Worm (Caenorhabditis elegans): ENCODE measurements around the gene ZK1240.2.
"Not testable (repeated sequence)": the region's sequence is repeated elsewhere in the genome, so short reads cannot be mapped to it uniquely, and the experiment has no call there.

ZK1240.2 gene

DNA sequence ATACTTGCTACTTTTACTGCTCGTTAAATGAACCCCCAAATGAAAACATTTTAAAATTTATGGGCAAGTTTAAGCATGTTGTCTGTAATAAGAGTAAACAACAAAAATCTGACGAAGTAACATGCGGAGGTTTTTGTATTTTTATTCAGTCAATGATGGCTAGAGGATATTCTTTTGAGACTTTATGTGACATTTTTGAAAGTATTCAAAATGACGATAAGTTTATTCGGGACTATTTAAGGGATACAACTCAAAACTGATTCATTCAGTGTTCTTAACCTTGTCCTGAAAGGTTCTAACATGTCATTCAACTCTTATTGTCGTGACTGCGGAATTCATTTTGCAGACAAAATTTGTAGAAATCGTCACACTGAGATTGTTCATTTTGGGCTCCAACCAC is 43.3 kb upstream of the ZK1240.2 start, which contains the start of gene K09F6.11:
Gene K09F6.11, plus strand, starts transcription at position 301 of the 400 bp plus-strand sequence.
- TF ChIP-seq mxl-3 (GFP tag; optimal IDR thresholded peaks at IDR 0.05) (no peak), ces-1 (GFP tag; optimal IDR thresholded peaks at IDR 0.05) (no peak), lsy-2 (tag; optimal IDR thresholded peaks at IDR 0.05) (no peak), unc-62 (GFP tag; optimal IDR thresholded peaks at IDR 0.05 in 1 of 2) (peak in 1 of 2 experiments; percentile 48), unc-62 (tag; optimal IDR thresholded peaks at IDR 0.05) (no peak), ceh-28 (tag; optimal IDR thresholded peaks at IDR 0.05) (no peak), zip-2 (tag; optimal IDR thresholded peaks at IDR 0.05) (no peak), hlh-30 (tag; optimal IDR thresholded peaks at IDR 0.05; ENCODE audit: insufficient read depth) (no peak), ZK546.5 (tag; optimal IDR thresholded peaks at IDR 0.05) (no peak), attf-4 (tag; optimal IDR thresholded peaks at IDR 0.05) (no peak)

DNA sequence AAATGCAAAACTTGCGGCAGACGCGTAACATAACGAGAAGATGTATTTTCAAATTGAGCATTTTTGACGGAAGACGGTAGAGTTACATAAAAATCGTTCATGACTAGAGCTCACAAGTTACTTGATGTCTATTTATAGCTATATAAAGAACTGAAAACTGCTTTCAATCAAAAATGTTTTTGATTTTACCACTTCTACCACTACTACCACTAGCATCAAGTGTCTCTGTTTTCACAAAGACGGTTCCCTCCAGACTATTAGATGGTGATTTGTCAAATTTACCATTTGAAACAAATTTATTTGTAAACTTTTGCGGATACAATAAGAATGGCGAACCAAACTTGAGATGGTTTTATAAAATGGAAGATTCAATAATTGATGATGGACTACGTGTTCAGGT is 40.6 kb upstream of the ZK1240.2 start, which contains the start of gene K09F6.9:
Gene K09F6.9, minus strand, starts transcription at position 101 of the 400 bp plus-strand sequence.
- not testable (repeated sequence) for TF ChIP-seq nhr-25 (tag; optimal IDR thresholded peaks at IDR 0.05; ENCODE audit: borderline replicate concordance, insufficient read depth); ceh-32 (tag; optimal IDR thresholded peaks at IDR 0.05; ENCODE audit: poor library complexity); Y48G9A.11 (GFP tag; IDR thresholded peaks at IDR 0.05)

DNA sequence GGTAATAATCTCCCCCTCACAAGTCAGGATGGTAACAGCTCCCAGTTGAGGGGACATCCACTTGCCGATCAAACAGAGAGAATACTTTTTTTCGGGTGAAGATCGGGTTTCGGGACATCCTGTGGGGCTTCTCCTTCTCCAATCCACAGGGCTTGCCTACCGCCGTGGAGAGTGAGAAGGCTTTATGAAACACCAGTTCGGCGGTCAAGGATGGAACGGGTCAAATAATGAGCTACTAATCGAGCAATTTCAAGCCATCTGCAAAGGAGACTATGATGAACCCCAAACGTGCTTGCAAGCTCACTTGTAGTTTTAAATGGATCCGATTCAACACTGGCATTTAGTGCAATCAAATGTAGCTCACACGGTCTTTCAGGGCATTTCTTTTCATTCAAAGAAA is 38.5 kb upstream of the ZK1240.2 start:
- TF ChIP-seq mdl-1 (tag; optimal IDR thresholded peaks at IDR 0.05) = no peak
- peak in 1 of 2 experiments; percentile 92 for TF ChIP-seq unc-62 (GFP tag; optimal IDR thresholded peaks at IDR 0.05 in 1 of 2)
- TF ChIP-seq unc-62 (tag; optimal IDR thresholded peaks at IDR 0.05) = no peak

DNA sequence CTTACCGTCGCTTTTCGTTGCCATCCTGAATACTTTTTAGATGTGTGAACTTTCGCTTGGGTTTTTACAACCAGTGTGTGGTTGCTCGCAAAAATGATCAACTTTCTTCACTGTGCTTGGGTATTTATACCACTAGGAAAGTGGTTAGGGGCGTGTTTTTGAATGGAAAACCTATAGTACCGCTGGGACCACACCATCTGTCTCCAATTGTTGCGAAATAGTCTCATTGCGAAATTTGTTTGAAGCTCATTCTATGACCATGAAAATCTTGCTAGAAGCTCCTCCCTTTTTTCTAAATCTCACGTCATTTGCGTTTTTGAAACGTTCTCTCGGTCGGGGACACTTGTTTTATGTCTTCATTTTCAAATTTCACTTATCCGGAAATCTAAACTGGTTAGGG is 34.4 kb upstream of the ZK1240.2 start, which contains the start of the genes K09F6.10 and K09F6.13:
Gene K09F6.10, minus strand, starts transcription at position 86 of the 400 bp plus-strand sequence.
Gene K09F6.13, plus strand, starts transcription at position 317 of the 400 bp plus-strand sequence.
- TF ChIP-seq mes-2 (tag; optimal IDR thresholded peaks at IDR 0.05; ENCODE audit: poor library complexity, severe bottlenecking) (no peak), vab-7 (GFP tag; IDR thresholded peaks at IDR 0.05) (no peak), hmg-1.1 (GFP tag; IDR thresholded peaks at IDR 0.05) (no peak), nhr-41 (GFP tag; IDR thresholded peaks at IDR 0.05) (no peak), ZK337.2 (GFP tag; IDR thresholded peaks at IDR 0.05) (no peak), dve-1 (tag; optimal IDR thresholded peaks at IDR 0.05; ENCODE audit: insufficient read depth) (no peak), aha-1 (tag) (no peak), arid-1 (GFP tag; conservative IDR thresholded peaks at IDR 0.05) (no peak), dmd-8 (GFP tag; IDR thresholded peaks at IDR 0.05) (no peak), ceh-44 (GFP tag; IDR thresholded peaks at IDR 0.05) (no peak), Y5F2A.4 (GFP tag; optimal IDR thresholded peaks at IDR 0.05) (no peak)

DNA sequence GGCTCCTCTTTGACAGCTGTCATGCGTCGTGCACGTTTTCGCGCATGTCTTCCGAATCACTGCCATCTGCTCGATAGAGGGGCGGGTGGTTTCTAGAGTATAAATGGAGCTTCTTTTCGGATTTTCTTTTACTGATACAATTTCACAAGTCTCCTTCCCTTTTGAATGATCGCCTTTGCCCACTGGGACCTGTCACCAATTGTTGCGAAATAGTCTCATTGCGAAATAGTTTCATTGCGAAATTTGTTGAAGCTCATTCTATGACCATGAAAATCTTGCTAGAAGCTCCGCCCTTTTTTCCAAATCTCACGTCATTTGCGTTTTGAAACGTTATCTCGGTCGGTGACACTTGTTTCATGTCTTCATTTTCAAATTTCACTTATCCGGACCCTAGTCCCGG is 33.7 kb upstream of the ZK1240.2 start:
- no peak for TF ChIP-seq pqm-1 (tag; optimal IDR thresholded peaks at IDR 0.05)
- TF ChIP-seq unc-39 (tag; optimal IDR thresholded peaks at IDR 0.05) = no peak
- TF ChIP-seq nhr-102 (tag; optimal IDR thresholded peaks at IDR 0.05) = no peak
- no peak for TF ChIP-seq lsy-2 (tag; optimal IDR thresholded peaks at IDR 0.05)
- peak; percentile 55; the same call in 1 of the 2 replicates for TF ChIP-seq vab-7 (GFP tag; IDR thresholded peaks at IDR 0.05)
- no peak for TF ChIP-seq ZK546.5 (tag; optimal IDR thresholded peaks at IDR 0.05)
- no peak for TF ChIP-seq lin-15B (tag; optimal IDR thresholded peaks at IDR 0.05)
- TF ChIP-seq ztf-11 (tag; optimal IDR thresholded peaks at IDR 0.05) = no peak
- TF ChIP-seq lin-13 (GFP tag; optimal IDR thresholded peaks at IDR 0.05) = no peak
- no peak for TF ChIP-seq egl-27 (tag; optimal IDR thresholded peaks at IDR 0.05)
- no peak for TF ChIP-seq daf-19 (GFP tag; conservative IDR thresholded peaks at IDR 0.05)
- TF ChIP-seq Y5F2A.4 (GFP tag; optimal IDR thresholded peaks at IDR 0.05) = no peak
- no peak for TF ChIP-seq zag-1 (tag; optimal IDR thresholded peaks at IDR 0.05)
- TF ChIP-seq nhr-11 (tag; optimal IDR thresholded peaks at IDR 0.05) = peak; percentile 22
- TF ChIP-seq unc-62 (GFP tag; optimal IDR thresholded peaks at IDR 0.05 in 1 of 2) = peak in 1 of 2 experiments; percentile 95
- no peak for TF ChIP-seq unc-62 (tag; optimal IDR thresholded peaks at IDR 0.05)
- TF ChIP-seq ZK337.2 (GFP tag; IDR thresholded peaks at IDR 0.05) = no peak
- TF ChIP-seq zfp-2 (tag; optimal IDR thresholded peaks at IDR 0.05) = no peak
- no peak for TF ChIP-seq mep-1 (tag; optimal IDR thresholded peaks at IDR 0.05)
- TF ChIP-seq hif-1 (tag; optimal IDR thresholded peaks at IDR 0.05) = peak in 1 of 2 experiments; percentile 16
- peak; percentile 72; the same call in 1 of the 2 replicates for TF ChIP-seq ceh-20 (GFP tag; IDR thresholded peaks at IDR 0.05)
- no peak for TF ChIP-seq F37D6.2 (tag; optimal IDR thresholded peaks at IDR 0.05)
- no peak for TF ChIP-seq daf-12 (tag; optimal IDR thresholded peaks at IDR 0.05)
- no peak for TF ChIP-seq mdt-29 (GFP tag; IDR thresholded peaks at IDR 0.05)

Measured in whole organism, L4 larva.